Fruit fly (Drosophila melanogaster) whole organism, adult: ENCODE measurements around the gene mtsh.

Experiments used
- CG11617 ChIP-seq: fragments of 200-800 bp; sonication (Bioruptor generic); optimal IDR thresholded peaks from 2 replicates; lab custom pipeline; 2017; ENCODE audit warnings: mild to moderate bottlenecking, missing biosample characterization, missing genetic modification reagents, missing genetic modification characterization
- CG12768 ChIP-seq: fragments of 200-800 bp; sonication (Bioruptor generic); optimal IDR thresholded peaks from 2 replicates; lab custom pipeline; 2017; ENCODE audit warnings: missing biosample characterization, missing genetic modification characterization, mild to moderate bottlenecking, moderate library complexity, missing genetic modification reagents
- CG14711 ChIP-seq: fragments of 200-800 bp; sonication (Bioruptor generic); optimal IDR thresholded peaks from 2 replicates; lab custom pipeline; 2018; ENCODE audit warnings: missing biosample characterization, mild to moderate bottlenecking, missing genetic modification characterization, moderate library complexity
- CG1620 ChIP-seq: fragments of 200-800 bp; sonication (Bioruptor generic); optimal IDR thresholded peaks from 2 replicates; lab custom pipeline; 2016; ENCODE audit warnings: missing biosample characterization, missing genetic modification characterization
- CG33017 ChIP-seq: fragments of 200-800 bp; sonication (Bioruptor generic); optimal IDR thresholded peaks from 2 replicates; lab custom pipeline; 2018; ENCODE audit warnings: missing biosample characterization, mild to moderate bottlenecking, missing genetic modification characterization, moderate library complexity
- CG5204 ChIP-seq: fragments of 200-800 bp; sonication (Bioruptor generic); optimal IDR thresholded peaks from 2 replicates; lab custom pipeline; 2016; ENCODE audit warnings: missing biosample characterization, missing genetic modification characterization
- CG7045 ChIP-seq: fragments of 200-800 bp; sonication (Bioruptor generic); optimal IDR thresholded peaks from 2 replicates; lab custom pipeline; 2017; ENCODE audit warnings: missing biosample characterization, mild to moderate bottlenecking, missing genetic modification characterization
- CG7101 ChIP-seq: fragments of 200-800 bp; sonication (Bioruptor generic); optimal IDR thresholded peaks from 2 replicates; lab custom pipeline; 2018; ENCODE audit warnings: missing biosample characterization, mild to moderate bottlenecking, missing genetic modification characterization, moderate library complexity
- Clk ChIP-seq: fragments of 200-800 bp; sonication (Bioruptor generic); optimal IDR thresholded peaks from 2 replicates; lab custom pipeline; 2017; ENCODE audit warnings: missing biosample characterization, missing genetic modification characterization
- Crg-1 ChIP-seq: fragments of 200-800 bp; sonication (Bioruptor generic); optimal IDR thresholded peaks from 2 replicates; lab custom pipeline; 2016; ENCODE audit warnings: missing biosample characterization, missing genetic modification characterization
- Hr96 ChIP-seq: fragments of 200-800 bp; sonication (Bioruptor generic); optimal IDR thresholded peaks from 2 replicates; lab custom pipeline; 2016; ENCODE audit warnings: missing biosample characterization, missing genetic modification characterization
- Mnt ChIP-seq: fragments of 200-800 bp; sonication (Bioruptor generic); optimal IDR thresholded peaks from 2 replicates; lab custom pipeline; 2016; ENCODE audit warnings: missing biosample characterization, mild to moderate bottlenecking, missing genetic modification characterization
- bab1 ChIP-seq: fragments of 200-800 bp; sonication (Bioruptor generic); optimal IDR thresholded peaks from 3 replicates; lab custom pipeline; 2019; ENCODE audit warnings: missing biosample characterization, mild to moderate bottlenecking, missing genetic modification characterization, moderate library complexity
- cic ChIP-seq: fragments of 200-800 bp; sonication (Bioruptor generic); optimal IDR thresholded peaks from 2 replicates; lab custom pipeline; 2017; ENCODE audit warnings: missing biosample characterization, mild to moderate bottlenecking, missing genetic modification characterization, moderate library complexity
- cnc ChIP-seq, 2 experiments: fragments of >200 bp; optimal IDR thresholded peaks; 2 replicates each; lab custom pipeline; 2017
- kay ChIP-seq: fragments of 200-800 bp; sonication (Bioruptor generic); peaks from one replicate; lab custom pipeline; 2016; ENCODE audit warnings: missing biosample characterization, missing genetic modification characterization, borderline replicate concordance
- ovo ChIP-seq: fragments of 200-800 bp; sonication (Bioruptor generic); optimal IDR thresholded peaks from 2 replicates; lab custom pipeline; 2016; ENCODE audit warnings: missing biosample characterization, missing genetic modification characterization
- pad ChIP-seq: fragments of 200-800 bp; sonication (Bioruptor generic); optimal IDR thresholded peaks from 3 replicates; lab custom pipeline; 2017; ENCODE audit warnings: missing biosample characterization, missing genetic modification characterization, mild to moderate bottlenecking, moderate library complexity, missing genetic modification reagents
- tj ChIP-seq: fragments of 200-800 bp; sonication (Bioruptor generic); optimal IDR thresholded peaks from 3 replicates; lab custom pipeline; 2017; ENCODE audit warnings: missing biosample characterization, mild to moderate bottlenecking, missing genetic modification characterization, moderate library complexity
- toe ChIP-seq: fragments of 200-800 bp; sonication (Bioruptor generic); optimal IDR thresholded peaks from 2 replicates; lab custom pipeline; 2016; ENCODE audit warnings: missing biosample characterization, missing genetic modification characterization

mtsh gene

dm6 chr2L:8292159-8292887 is 27.4 kb downstream of the mtsh start:
- TF ChIP-seq kay (GFP tag; lab: Kevin White, UChicago) (peak; percentile 59), CG7101 (tag; lab: Kevin White, UChicago) (peak; percentile 3), bab1 (GFP tag; lab: Kevin White, UChicago) (peak; percentile 27), CG12768 (no peak)

- TF ChIP-seq CG7045 (GFP tag; lab: Kevin White, UChicago): peak; percentile 3
- TF ChIP-seq CG33017 (tag; lab: Kevin White, UChicago): no peak
- TF ChIP-seq kay (GFP tag; lab: Kevin White, UChicago): peak; percentile 65
These were observed 29.0 kb downstream of the mtsh start for dm6 chr2L:8290653-8291233.

DNA sequence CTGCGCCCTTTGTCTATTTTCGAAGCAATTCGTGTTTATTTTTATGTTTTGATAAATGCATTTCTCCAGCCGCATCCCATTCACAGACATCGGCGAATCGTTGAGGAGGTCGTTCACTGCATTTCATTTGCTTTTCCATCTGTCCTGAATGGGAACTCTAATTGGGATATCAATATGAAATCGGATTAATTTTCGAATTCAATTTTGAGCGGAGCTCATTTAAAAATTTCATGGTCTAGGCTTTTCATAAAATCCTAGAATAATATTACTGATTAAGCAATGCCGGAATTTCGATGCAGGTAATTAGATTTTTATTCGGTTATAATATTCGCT is 29.6 kb downstream of the mtsh start:
- TF ChIP-seq Crg-1 (GFP tag; lab: Kevin White, UChicago): no peak
- TF ChIP-seq CG14711 (tag; lab: Kevin White, UChicago): no peak
- no peak for TF ChIP-seq kay (GFP tag; lab: Kevin White, UChicago)
- no peak for TF ChIP-seq CG33017 (tag; lab: Kevin White, UChicago)
- TF ChIP-seq cic (GFP tag; lab: Kevin White, UChicago): no peak
- TF ChIP-seq tj (GFP tag; lab: Kevin White, UChicago): no peak
- TF ChIP-seq CG7045 (GFP tag; lab: Kevin White, UChicago): no peak
- no peak for TF ChIP-seq CG1620
- TF ChIP-seq CG12768: no peak
- TF ChIP-seq CG5204 (GFP tag; lab: Kevin White, UChicago): no peak
- TF ChIP-seq cnc (optimal IDR thresholded peaks at IDR 0.05; lab: Kevin White, UChicago): no peak
- no peak for TF ChIP-seq CG7101 (tag; lab: Kevin White, UChicago)
- TF ChIP-seq toe (GFP tag; lab: Kevin White, UChicago): no peak
- no peak for TF ChIP-seq Hr96 (GFP tag; lab: Kevin White, UChicago)
- no peak for TF ChIP-seq Clk (GFP tag; lab: Kevin White, UChicago)
- no peak for TF ChIP-seq CG11617 (GFP tag; lab: Kevin White, UChicago)

DNA sequence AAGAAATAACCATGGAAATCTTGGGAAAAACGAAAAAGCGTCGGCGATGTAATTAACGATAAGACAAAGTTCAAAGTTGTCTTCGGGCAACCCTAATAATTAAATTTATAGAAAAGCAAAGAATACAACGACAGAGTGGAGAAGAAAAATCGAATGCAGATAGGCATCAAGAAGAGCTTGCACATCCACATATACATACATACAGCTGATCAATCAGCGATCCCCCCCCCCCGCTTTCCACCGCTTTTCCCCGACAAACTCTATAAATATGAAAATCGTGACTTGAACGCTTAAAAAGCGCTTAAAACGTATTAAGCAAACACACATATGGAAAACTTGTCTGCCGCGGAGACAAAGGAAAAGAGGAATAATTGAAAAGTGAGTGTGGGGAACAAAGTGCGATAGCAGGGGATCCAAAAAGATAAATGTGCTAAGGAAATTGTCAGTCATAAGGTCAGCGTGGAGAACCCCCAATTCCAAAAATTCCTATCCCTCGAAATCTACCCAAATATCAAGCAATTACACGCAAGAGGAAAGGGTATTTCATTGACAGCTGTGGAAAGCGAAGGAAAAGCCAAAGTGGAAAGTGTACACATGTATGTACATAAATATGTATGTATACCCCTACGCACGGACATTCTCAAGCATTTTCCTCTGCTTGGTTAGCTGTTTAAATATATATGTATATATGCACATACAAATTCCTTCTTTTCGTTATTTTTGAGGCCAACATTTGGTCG is 30.2 kb downstream of the mtsh start:
- TF ChIP-seq ovo (GFP tag; lab: Kevin White, UChicago): no peak
- TF ChIP-seq CG5204 (GFP tag; lab: Kevin White, UChicago): no peak
- no peak for TF ChIP-seq Crg-1 (GFP tag; lab: Kevin White, UChicago)
- TF ChIP-seq Hr96 (GFP tag; lab: Kevin White, UChicago): no peak
- TF ChIP-seq Mnt (GFP tag; lab: Kevin White, UChicago): no peak
- no peak for TF ChIP-seq CG11617 (GFP tag; lab: Kevin White, UChicago)
- no peak for TF ChIP-seq pad (GFP tag; lab: Kevin White, UChicago)
- TF ChIP-seq cic (GFP tag; lab: Kevin White, UChicago): no peak
- no peak for TF ChIP-seq kay (GFP tag; lab: Kevin White, UChicago)
- no peak for TF ChIP-seq CG7101 (tag; lab: Kevin White, UChicago)
- no peak for TF ChIP-seq CG12768
- no peak for TF ChIP-seq CG7045 (GFP tag; lab: Kevin White, UChicago)

DNA sequence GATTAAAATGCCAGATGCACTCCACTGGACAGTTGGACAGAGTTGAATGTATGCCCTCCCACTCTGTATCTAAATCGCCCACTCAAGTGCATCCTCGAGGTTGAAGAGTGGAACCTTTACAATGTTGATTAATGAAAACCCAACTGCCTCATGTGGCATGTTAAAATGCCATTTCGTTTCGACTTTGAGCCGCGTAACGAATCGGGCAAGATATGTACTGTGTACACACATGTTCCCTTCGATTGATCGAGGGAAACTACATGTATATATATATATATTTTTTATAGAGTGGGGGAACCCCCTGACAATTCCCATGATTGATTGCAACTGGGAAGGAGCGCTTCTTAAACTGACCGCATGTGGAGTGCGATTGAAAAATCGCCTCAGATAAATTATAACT is 31.6 kb downstream of the mtsh start:
- TF ChIP-seq CG5204 (GFP tag; lab: Kevin White, UChicago): no peak
- no peak for TF ChIP-seq CG1620
- TF ChIP-seq toe (GFP tag; lab: Kevin White, UChicago): no peak
- no peak for TF ChIP-seq cnc (optimal IDR thresholded peaks at IDR 0.05; lab: Kevin White, UChicago)
- TF ChIP-seq Mnt (GFP tag; lab: Kevin White, UChicago): no peak
- no peak for TF ChIP-seq cic (GFP tag; lab: Kevin White, UChicago)
- no peak for TF ChIP-seq bab1 (GFP tag; lab: Kevin White, UChicago)
- TF ChIP-seq CG7101 (tag; lab: Kevin White, UChicago): no peak
- no peak for TF ChIP-seq Clk (GFP tag; lab: Kevin White, UChicago)
- TF ChIP-seq CG14711 (tag; lab: Kevin White, UChicago): no peak
- TF ChIP-seq CG11617 (GFP tag; lab: Kevin White, UChicago): no peak
- TF ChIP-seq kay (GFP tag; lab: Kevin White, UChicago): no peak
- no peak for TF ChIP-seq ovo (GFP tag; lab: Kevin White, UChicago)

DNA sequence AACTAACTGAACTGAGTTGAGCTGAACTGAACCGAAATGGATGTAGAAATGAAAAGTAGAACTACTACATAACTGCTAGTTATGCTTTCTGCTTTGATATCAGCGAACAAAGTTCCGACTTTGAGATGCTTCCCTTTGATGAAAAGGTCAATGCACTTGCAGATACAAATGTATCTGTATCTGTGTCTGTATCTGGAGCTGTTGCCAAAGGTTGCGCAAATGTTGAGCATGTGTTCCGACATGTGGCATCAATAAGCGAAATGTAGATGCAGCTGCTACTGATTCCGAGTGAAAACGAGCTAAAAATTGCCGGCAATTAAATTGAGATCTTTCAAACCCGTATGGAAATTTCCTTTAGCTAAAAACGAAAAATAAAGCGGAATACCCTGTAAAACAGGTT is 33.1 kb downstream of the mtsh start:
- TF ChIP-seq Hr96 (GFP tag; lab: Kevin White, UChicago): no peak
- no peak for TF ChIP-seq pad (GFP tag; lab: Kevin White, UChicago)
- no peak for TF ChIP-seq CG33017 (tag; lab: Kevin White, UChicago)
- TF ChIP-seq bab1 (GFP tag; lab: Kevin White, UChicago): no peak
- no peak for TF ChIP-seq kay (GFP tag; lab: Kevin White, UChicago)
- no peak for TF ChIP-seq CG7101 (tag; lab: Kevin White, UChicago)
- TF ChIP-seq ovo (GFP tag; lab: Kevin White, UChicago): no peak
- TF ChIP-seq CG11617 (GFP tag; lab: Kevin White, UChicago): no peak
- TF ChIP-seq cnc (optimal IDR thresholded peaks at IDR 0.05; lab: Kevin White, UChicago): no peak
- TF ChIP-seq CG7045 (GFP tag; lab: Kevin White, UChicago): no peak
- TF ChIP-seq toe (GFP tag; lab: Kevin White, UChicago): no peak
- no peak for TF ChIP-seq CG14711 (tag; lab: Kevin White, UChicago)
- TF ChIP-seq Mnt (GFP tag; lab: Kevin White, UChicago): no peak
- no peak for TF ChIP-seq Crg-1 (GFP tag; lab: Kevin White, UChicago)
- TF ChIP-seq CG5204 (GFP tag; lab: Kevin White, UChicago): no peak
- TF ChIP-seq cic (GFP tag; lab: Kevin White, UChicago): no peak
- TF ChIP-seq CG1620: no peak
- TF ChIP-seq CG12768: no peak
- TF ChIP-seq tj (GFP tag; lab: Kevin White, UChicago): no peak
- no peak for TF ChIP-seq Clk (GFP tag; lab: Kevin White, UChicago)
